Fruit fly (Drosophila melanogaster): Measurements from ENCODE around the gene Ugt37A1.

DNA sequence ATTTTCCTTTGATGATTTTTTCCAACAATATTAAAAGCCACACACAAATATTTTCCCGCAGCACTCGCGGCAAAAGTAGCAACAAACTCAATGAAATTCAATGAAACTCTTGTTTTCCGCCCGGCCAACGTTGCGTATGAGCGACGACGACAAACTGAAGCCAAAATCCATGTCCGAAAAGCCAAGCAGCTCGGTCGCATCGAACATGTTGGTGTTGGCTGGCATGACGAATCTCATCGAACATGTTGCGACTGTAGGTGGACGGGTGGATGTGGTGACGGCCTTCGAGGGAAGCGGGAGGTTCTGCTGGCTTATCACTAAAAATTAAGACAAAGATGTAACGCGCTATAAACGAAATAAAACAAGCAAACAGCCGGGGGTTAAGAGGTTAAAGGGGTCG is 25.3 kb upstream of the Ugt37A1 start:
- no peak for TF ChIP-seq CG11762 (GFP tag; optimal IDR thresholded peaks at IDR 0.05; ENCODE audit: insufficient read depth)
- no peak for TF ChIP-seq CG6276 (GFP tag; optimal IDR thresholded peaks at IDR 0.05)
- no peak for TF ChIP-seq Blimp-1 (GFP tag; optimal IDR thresholded peaks at IDR 0.05)
- no peak for TF ChIP-seq acj6 (GFP tag; optimal IDR thresholded peaks at IDR 0.05)
- no peak for TF ChIP-seq CG9139 (GFP tag; optimal IDR thresholded peaks at IDR 0.05)
